Worm (Caenorhabditis elegans) whole organism, L4/young adult: ENCODE measurements around the gene C03H5.6.

Source experiments
- dao-5 ChIP-seq: sonication (generic microtip); optimal IDR thresholded peaks from 2 replicates; lab custom pipeline; 2016; ENCODE audit warnings: missing genotype, missing genetic modification characterization, moderate library complexity, missing compliant biosample characterization
- him-1 ChIP-seq: sonication (generic microtip); optimal IDR thresholded peaks from 2 replicates; lab custom pipeline; 2016; ENCODE audit warnings: missing genotype, missing genetic modification reagents, missing genetic modification characterization, missing compliant biosample characterization

- no peak for TF ChIP-seq him-1 (tag; lab: Kevin White, UChicago)
- no peak for TF ChIP-seq dao-5 (tag; lab: Kevin White, UChicago)
Observed at ce11 chrII:371549-371948, 27.7 kb downstream of the C03H5.6 start.
